Fruit fly (Drosophila melanogaster) whole organism, pupa: ENCODE measurements around the gene Psf2.

Experiments
- CG10348 ChIP-seq: fragments of 200-800 bp; sonication (Bioruptor generic); IDR thresholded peaks from 2 replicates; pipeline ENCODE4 v1.3.6; 2022; ENCODE audit warnings: missing biosample characterization, missing genetic modification characterization
- CG12605 ChIP-seq: fragments of 200-800 bp; sonication (Bioruptor generic); IDR thresholded peaks from 2 replicates; pipeline ENCODE4 v1.3.6; 2022; ENCODE audit warnings: missing biosample characterization, missing genetic modification characterization
- CG13204 ChIP-seq: fragments of 200-800 bp; sonication (Bioruptor generic); optimal IDR thresholded peaks from 2 replicates; lab custom pipeline; 2018; ENCODE audit warnings: missing biosample characterization, mild to moderate bottlenecking, missing genetic modification characterization, moderate library complexity
- CG14655 ChIP-seq: fragments of 200-800 bp; sonication (Bioruptor generic); optimal IDR thresholded peaks from 3 replicates; lab custom pipeline; 2017; ENCODE audit warnings: mild to moderate bottlenecking, missing biosample characterization, missing genetic modification reagents, missing genetic modification characterization
- CG15710 ChIP-seq: fragments of 200-800 bp; sonication (Bioruptor generic); optimal IDR thresholded peaks from 2 replicates; lab custom pipeline; 2018; ENCODE audit warnings: missing biosample characterization, mild to moderate bottlenecking, missing genetic modification characterization, moderate library complexity
- CG17806 ChIP-seq: fragments of 200-800 bp; sonication (Bioruptor generic); optimal IDR thresholded peaks from 2 replicates; lab custom pipeline; 2018; ENCODE audit warnings: missing biosample characterization, mild to moderate bottlenecking, missing genetic modification characterization, moderate library complexity
- CG32121 ChIP-seq: fragments of 200-800 bp; sonication (Bioruptor generic); IDR thresholded peaks from 2 replicates; pipeline ENCODE4 v1.3.6; 2022; ENCODE audit warnings: missing biosample characterization, missing genetic modification characterization
- CG34367 ChIP-seq: fragments of 200-800 bp; sonication (Bioruptor generic); optimal IDR thresholded peaks from 2 replicates; lab custom pipeline; 2018; ENCODE audit warnings: missing biosample characterization, mild to moderate bottlenecking, missing genetic modification characterization
- CG4496 ChIP-seq: fragments of 200-800 bp; sonication (Bioruptor generic); IDR thresholded peaks from 3 replicates; pipeline ENCODE4 v1.3.6; 2022; ENCODE audit warnings: missing biosample characterization, missing genetic modification characterization
- CG8159 ChIP-seq: fragments of 200-800 bp; sonication (Bioruptor generic); optimal IDR thresholded peaks from 3 replicates; lab custom pipeline; 2018; ENCODE audit warnings: missing biosample characterization, mild to moderate bottlenecking, missing genetic modification characterization, moderate library complexity
- CG8301 ChIP-seq: fragments of 200-800 bp; sonication (Bioruptor generic); optimal IDR thresholded peaks from 2 replicates; lab custom pipeline; 2018; ENCODE audit warnings: missing biosample characterization, mild to moderate bottlenecking, missing genetic modification characterization
- CG9948 ChIP-seq: fragments of 200-800 bp; sonication (Bioruptor generic); optimal IDR thresholded peaks from 2 replicates; lab custom pipeline; 2018; ENCODE audit warnings: missing biosample characterization, mild to moderate bottlenecking, missing genetic modification characterization, moderate library complexity
- D1 ChIP-seq: fragments of 200-800 bp; sonication (Bioruptor generic); optimal IDR thresholded peaks from 2 replicates; lab custom pipeline; 2018; ENCODE audit warnings: missing biosample characterization, mild to moderate bottlenecking, missing genetic modification characterization, moderate library complexity
- EcR ChIP-seq: fragments of 200-800 bp; sonication (Bioruptor generic); optimal IDR thresholded peaks from 3 replicates; lab custom pipeline; 2019; ENCODE audit warnings: missing biosample characterization, missing genetic modification characterization, mild to moderate bottlenecking, moderate library complexity, missing genetic modification reagents
- Ets98B ChIP-seq: fragments of 200-800 bp; sonication (Bioruptor generic); IDR thresholded peaks from 2 replicates; pipeline ENCODE4 v1.3.6; 2022; ENCODE audit warnings: missing biosample characterization, missing genetic modification characterization
- Pif1A ChIP-seq: fragments of 200-800 bp; sonication (Bioruptor generic); optimal IDR thresholded peaks from 3 replicates; lab custom pipeline; 2016; ENCODE audit warnings: missing biosample characterization, missing genetic modification characterization
- Pif1B ChIP-seq: fragments of 200-800 bp; sonication (Bioruptor generic); optimal IDR thresholded peaks from 3 replicates; lab custom pipeline; 2016; ENCODE audit warnings: missing biosample characterization, missing genetic modification characterization
- Snoo ChIP-seq: fragments of 200-800 bp; sonication (Bioruptor generic); optimal IDR thresholded peaks from 3 replicates; lab custom pipeline; 2017; ENCODE audit warnings: missing biosample characterization, mild to moderate bottlenecking, missing genetic modification characterization, inconsistent platforms
- fd96Ca ChIP-seq: fragments of 200-800 bp; sonication (Bioruptor generic); IDR thresholded peaks from 3 replicates; pipeline ENCODE4 v1.3.6; 2022; ENCODE audit warnings: missing biosample characterization, missing genetic modification characterization
- gl ChIP-seq: fragments of 200-800 bp; sonication (Bioruptor generic); optimal IDR thresholded peaks from 2 replicates; lab custom pipeline; 2018; ENCODE audit warnings: missing biosample characterization, mild to moderate bottlenecking, missing genetic modification characterization
- rn ChIP-seq: fragments of 200-800 bp; sonication (Bioruptor generic); IDR thresholded peaks from 2 replicates; pipeline ENCODE4 v1.3.6; 2022; ENCODE audit warnings: missing biosample characterization, missing genetic modification characterization

Psf2 gene

DNA sequence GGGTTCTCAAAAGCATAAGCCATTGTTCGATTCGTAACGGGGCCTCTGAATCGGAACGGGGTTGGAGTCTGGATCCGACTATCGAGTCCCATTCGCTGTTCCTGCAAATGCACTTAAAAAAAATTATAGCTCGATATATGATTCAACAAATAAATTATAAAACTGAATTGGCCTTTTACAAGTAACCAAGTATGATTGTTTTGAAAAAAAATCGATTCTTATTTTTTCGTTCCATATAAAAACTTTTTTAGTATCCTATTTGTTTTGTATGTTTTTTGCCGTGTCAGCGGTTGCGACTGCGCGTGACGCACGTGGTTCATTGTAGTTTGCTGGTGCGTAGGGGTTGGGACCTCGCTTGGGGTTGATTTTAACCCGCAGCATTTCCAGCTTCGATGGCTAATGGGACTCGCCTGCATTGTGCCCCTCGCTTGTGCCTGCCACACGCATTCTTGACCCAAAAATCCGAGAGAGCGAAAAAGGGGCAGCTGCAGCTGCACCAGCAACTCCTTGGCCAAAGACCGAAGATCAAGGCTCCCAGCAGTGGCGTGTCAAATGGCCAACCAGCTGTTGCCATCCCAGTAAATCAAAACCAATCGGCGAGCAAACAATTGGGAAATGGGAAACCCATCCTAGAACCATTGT is 36.4 kb downstream of the Psf2 start:
- TF ChIP-seq CG14655 (GFP tag; lab: Kevin White, UChicago) (peak; percentile 12), CG32121 (GFP tag; lab: Robert Waterston, UW) (no peak), CG10348 (GFP tag; lab: Robert Waterston, UW) (no peak), CG15710 (tag; lab: Kevin White, UChicago) (peak; percentile 51), CG9948 (peak; percentile 29), CG8301 (peak; percentile 14), CG8159 (tag; lab: Kevin White, UChicago) (peak; percentile 63), fd96Ca (GFP tag; lab: Robert Waterston, UW) (no peak), CG34367 (tag; lab: Kevin White, UChicago) (peak; percentile 19), CG17806 (tag; lab: Kevin White, UChicago) (peak; percentile 46)
- TF ChIP-seq, all 21 proteins: peak for 7

DNA sequence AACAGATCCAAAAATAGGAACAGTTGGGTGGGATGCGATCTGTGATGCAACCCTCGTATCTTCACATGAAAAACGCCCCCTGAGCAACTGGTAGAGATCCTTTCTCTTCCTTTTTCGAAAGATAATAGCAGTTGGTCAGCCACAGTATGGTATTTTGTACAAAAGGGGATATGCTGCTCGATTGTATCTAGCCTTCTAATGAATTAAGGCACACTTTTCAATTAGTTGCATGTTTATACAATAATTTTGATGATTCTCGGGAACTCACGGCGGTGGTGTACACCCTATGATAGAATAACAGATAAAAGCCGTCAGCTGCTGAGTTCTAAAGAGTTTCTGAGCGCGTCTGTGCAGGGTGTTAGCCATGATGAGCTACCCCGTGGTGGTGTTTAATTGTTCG is 37.5 kb downstream of the Psf2 start:
- no peak for TF ChIP-seq CG8159 (tag; lab: Kevin White, UChicago)
- TF ChIP-seq Pif1B (GFP tag; lab: Kevin White, UChicago): no peak
- no peak for TF ChIP-seq CG10348 (GFP tag; lab: Robert Waterston, UW)
- TF ChIP-seq D1 (tag; lab: Kevin White, UChicago): no peak
- no peak for TF ChIP-seq EcR (GFP tag; lab: Kevin White, UChicago)
- no peak for TF ChIP-seq Ets98B (GFP tag; lab: Robert Waterston, UW)
- TF ChIP-seq CG34367 (tag; lab: Kevin White, UChicago): no peak
- no peak for TF ChIP-seq CG14655 (GFP tag; lab: Kevin White, UChicago)
- no peak for TF ChIP-seq gl (tag; lab: Kevin White, UChicago)
- no peak for TF ChIP-seq Snoo (tag; lab: Kevin White, UChicago)
- no peak for TF ChIP-seq CG15710 (tag; lab: Kevin White, UChicago)
- no peak for TF ChIP-seq Pif1A
- no peak for TF ChIP-seq CG32121 (GFP tag; lab: Robert Waterston, UW)
- TF ChIP-seq, all 21 proteins: peak for 0

DNA sequence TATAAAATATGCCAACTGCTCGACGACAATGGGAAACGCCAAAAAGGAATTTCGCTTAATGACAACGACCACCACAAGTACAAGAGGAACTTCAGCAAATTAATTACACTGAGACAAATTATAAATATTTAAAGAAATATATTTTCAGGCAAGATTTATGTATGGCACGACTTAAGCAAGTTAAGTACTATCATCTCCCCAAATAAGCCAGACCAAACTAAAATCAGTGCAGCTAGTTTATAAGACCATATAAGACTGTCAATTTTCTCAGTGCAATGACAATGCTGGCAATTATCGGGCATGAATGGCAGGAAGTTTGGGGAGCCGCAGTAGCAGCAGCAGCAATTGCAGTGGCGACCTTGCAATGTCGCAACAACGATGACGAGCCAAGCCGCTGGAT is 38.6 kb downstream of the Psf2 start:
- peak; percentile 51 for TF ChIP-seq CG34367 (tag; lab: Kevin White, UChicago)
- no peak for TF ChIP-seq EcR (GFP tag; lab: Kevin White, UChicago)
- TF ChIP-seq CG8159 (tag; lab: Kevin White, UChicago): peak; percentile 80
- TF ChIP-seq CG8301: peak; percentile 42
- peak; percentile 58 for TF ChIP-seq CG9948
- peak; percentile 59 for TF ChIP-seq CG14655 (GFP tag; lab: Kevin White, UChicago)
- TF ChIP-seq rn (GFP tag; lab: Robert Waterston, UW): no peak
- peak; percentile 78 for TF ChIP-seq CG15710 (tag; lab: Kevin White, UChicago)
- peak; percentile 74 for TF ChIP-seq Pif1A
- TF ChIP-seq gl (tag; lab: Kevin White, UChicago): no peak
- peak; percentile 70 for TF ChIP-seq CG17806 (tag; lab: Kevin White, UChicago)
- peak; percentile 48; the same call in 2 of the 3 replicates for TF ChIP-seq fd96Ca (GFP tag; lab: Robert Waterston, UW)
- TF ChIP-seq CG4496 (GFP tag; lab: Robert Waterston, UW): peak; percentile 57; the same call in 2 of the 3 replicates
- TF ChIP-seq Ets98B (GFP tag; lab: Robert Waterston, UW): peak; percentile 52
- peak; percentile 72 for TF ChIP-seq Snoo (tag; lab: Kevin White, UChicago)
- TF ChIP-seq Pif1B (GFP tag; lab: Kevin White, UChicago): peak; percentile 74
- no peak for TF ChIP-seq CG12605 (GFP tag; lab: Robert Waterston, UW)
- peak; percentile 49 for TF ChIP-seq CG13204 (GFP tag; lab: Kevin White, UChicago)
- TF ChIP-seq D1 (tag; lab: Kevin White, UChicago): no peak
- peak; percentile 36; the same call in 1 of the 2 replicates for TF ChIP-seq CG32121 (GFP tag; lab: Robert Waterston, UW)
- no peak for TF ChIP-seq CG10348 (GFP tag; lab: Robert Waterston, UW)
- TF ChIP-seq, all 21 proteins: peak for 15

DNA sequence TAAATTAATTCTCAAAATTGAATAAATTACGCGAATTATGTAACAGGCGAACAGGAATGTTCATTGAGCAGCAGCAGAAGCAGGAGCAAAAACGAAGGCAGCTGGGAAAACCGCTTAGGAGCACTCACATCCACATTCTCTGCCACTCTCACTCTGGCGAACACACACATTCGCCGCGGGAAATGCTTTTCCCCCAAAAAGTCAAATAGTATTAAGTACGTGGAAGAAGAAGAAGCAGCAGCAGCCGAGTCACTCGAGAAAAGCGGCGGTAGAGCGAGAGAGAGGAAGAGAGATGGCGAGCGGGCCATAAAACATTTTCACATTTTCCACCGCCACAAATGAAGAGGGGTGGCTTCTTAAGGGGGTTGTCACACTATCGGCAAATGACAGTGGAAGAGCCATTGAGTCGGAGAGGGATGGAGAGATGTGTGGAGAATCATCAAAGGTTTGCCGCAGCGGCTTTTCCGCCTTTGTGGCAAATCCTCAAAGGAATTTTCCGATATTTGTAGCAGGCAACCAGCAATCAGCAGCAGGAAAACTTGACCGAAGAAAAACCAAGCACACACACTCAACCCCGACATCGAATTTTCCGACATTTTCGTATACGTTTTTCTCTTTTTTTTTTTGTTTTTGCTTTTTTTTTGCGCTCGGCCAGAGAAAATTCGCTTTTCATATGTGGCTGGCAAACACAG is 40.4 kb downstream of the Psf2 start:
- TF ChIP-seq Pif1B (GFP tag; lab: Kevin White, UChicago): no peak
- TF ChIP-seq CG8301: peak; percentile 45
- TF ChIP-seq CG10348 (GFP tag; lab: Robert Waterston, UW): no peak
- TF ChIP-seq CG34367 (tag; lab: Kevin White, UChicago): no peak
- peak; percentile 80 for TF ChIP-seq CG32121 (GFP tag; lab: Robert Waterston, UW)
- TF ChIP-seq EcR (GFP tag; lab: Kevin White, UChicago): no peak
- peak; percentile 83 for TF ChIP-seq Ets98B (GFP tag; lab: Robert Waterston, UW)
- peak; percentile 47; the same call in 1 of the 2 replicates for TF ChIP-seq rn (GFP tag; lab: Robert Waterston, UW)
- TF ChIP-seq CG8159 (tag; lab: Kevin White, UChicago): no peak
- TF ChIP-seq gl (tag; lab: Kevin White, UChicago): no peak
- TF ChIP-seq CG4496 (GFP tag; lab: Robert Waterston, UW): peak; percentile 84
- TF ChIP-seq CG17806 (tag; lab: Kevin White, UChicago): no peak
- TF ChIP-seq CG12605 (GFP tag; lab: Robert Waterston, UW): peak; percentile 84
- no peak for TF ChIP-seq CG9948
- TF ChIP-seq fd96Ca (GFP tag; lab: Robert Waterston, UW): peak; percentile 78; the same call in 1 of the 3 replicates
- TF ChIP-seq CG13204 (GFP tag; lab: Kevin White, UChicago): no peak
- no peak for TF ChIP-seq Pif1A
- TF ChIP-seq CG15710 (tag; lab: Kevin White, UChicago): no peak
- no peak for TF ChIP-seq D1 (tag; lab: Kevin White, UChicago)
- TF ChIP-seq Snoo (tag; lab: Kevin White, UChicago): no peak
- TF ChIP-seq CG14655 (GFP tag; lab: Kevin White, UChicago): peak; percentile 49
